Fruit fly (Drosophila melanogaster) whole organism, embryonic: ENCODE results near the gene MED14.
A peak's percentile ranks its signal among the peaks of the same experiment; 100 is the strongest.

Experiments
- Atf-2 ChIP-seq: fragments of 200-800 bp; sonication (Bioruptor generic); optimal IDR thresholded peaks from 2 replicates; lab custom pipeline; 2016; ENCODE audit warnings: missing biosample characterization, missing genetic modification characterization
- CG10979 ChIP-seq: fragments of 200-800 bp; sonication (Bioruptor generic); optimal IDR thresholded peaks from 2 replicates; lab custom pipeline; 2018; ENCODE audit warnings: missing biosample characterization, mild to moderate bottlenecking, missing genetic modification characterization, moderate library complexity
- CG12155 ChIP-seq: fragments of 200-800 bp; sonication (Bioruptor generic); optimal IDR thresholded peaks from 3 replicates; lab custom pipeline; 2016; ENCODE audit warnings: missing biosample characterization, missing genetic modification characterization
- CG12769 ChIP-seq: fragments of 200-800 bp; sonication (Bioruptor generic); optimal IDR thresholded peaks from 2 replicates; lab custom pipeline; 2019; ENCODE audit warnings: missing biosample characterization, mild to moderate bottlenecking, missing genetic modification characterization, moderate library complexity
- CG13287 ChIP-seq: fragments of 200-800 bp; sonication (Bioruptor generic); IDR thresholded peaks from 2 replicates; pipeline ENCODE4 v1.3.6; 2022; ENCODE audit warnings: missing biosample characterization, missing genetic modification characterization; ENCODE audit not compliant: partially characterized antibody
- CG13775 ChIP-seq: fragments of 200-800 bp; sonication (Bioruptor generic); optimal IDR thresholded peaks from 3 replicates; lab custom pipeline; 2017; ENCODE audit warnings: missing biosample characterization, mild to moderate bottlenecking, missing genetic modification characterization
- CG14014 ChIP-seq: fragments of 200-800 bp; sonication (Bioruptor generic); IDR thresholded peaks from 2 replicates; pipeline ENCODE4 v1.3.6; 2022; ENCODE audit warnings: missing biosample characterization, missing genetic modification characterization
- CG14965 ChIP-seq: fragments of 200-800 bp; sonication (Bioruptor generic); optimal IDR thresholded peaks from 2 replicates; lab custom pipeline; 2016; ENCODE audit warnings: missing biosample characterization, missing genetic modification characterization, borderline replicate concordance
- CG15601 ChIP-seq: fragments of 200-800 bp; sonication (Bioruptor generic); optimal IDR thresholded peaks from 3 replicates; lab custom pipeline; 2019; ENCODE audit warnings: missing biosample characterization, mild to moderate bottlenecking, missing genetic modification characterization, moderate library complexity
- CG1603 ChIP-seq: fragments of 200-800 bp; sonication (Bioruptor generic); optimal IDR thresholded peaks from 2 replicates; lab custom pipeline; 2019; ENCODE audit warnings: missing biosample characterization, mild to moderate bottlenecking, missing genetic modification characterization, moderate library complexity
- CG16863 ChIP-seq: fragments of 200-800 bp; sonication (Bioruptor generic); optimal IDR thresholded peaks from 3 replicates; lab custom pipeline; 2016; ENCODE audit warnings: missing biosample characterization, missing genetic modification characterization
- CG17359 ChIP-seq: fragments of 200-800 bp; sonication (Bioruptor generic); optimal IDR thresholded peaks from 3 replicates; lab custom pipeline; 2018; ENCODE audit warnings: missing biosample characterization, mild to moderate bottlenecking, missing genetic modification characterization, moderate library complexity
- CG17802 ChIP-seq: fragments of 200-800 bp; sonication (Bioruptor generic); optimal IDR thresholded peaks from 2 replicates; lab custom pipeline; 2018; ENCODE audit warnings: missing biosample characterization, mild to moderate bottlenecking, missing genetic modification characterization, moderate library complexity
- CG31365 ChIP-seq: fragments of 200-800 bp; sonication (Bioruptor generic); optimal IDR thresholded peaks from 2 replicates; lab custom pipeline; 2018; ENCODE audit warnings: missing biosample characterization, mild to moderate bottlenecking, missing genetic modification characterization
- CG3847 ChIP-seq: fragments of 200-800 bp; sonication (Bioruptor generic); IDR thresholded peaks from 2 replicates; pipeline ENCODE4 v1.3.6; 2022; ENCODE audit warnings: missing biosample characterization, missing genetic modification characterization
- CG3995 ChIP-seq: fragments of 200-800 bp; sonication (Bioruptor generic); optimal IDR thresholded peaks from 3 replicates; lab custom pipeline; 2016; ENCODE audit warnings: missing biosample characterization, missing genetic modification characterization
- CG4360 ChIP-seq: fragments of 200-800 bp; sonication (Bioruptor generic); IDR thresholded peaks from 2 replicates; pipeline ENCODE4 v1.3.6; 2022; ENCODE audit warnings: missing biosample characterization, missing genetic modification characterization
- CG4617 ChIP-seq: fragments of 200-800 bp; sonication (Bioruptor generic); optimal IDR thresholded peaks from 3 replicates; lab custom pipeline; 2016; ENCODE audit warnings: missing biosample characterization, missing genetic modification characterization, borderline replicate concordance
- CG4707 ChIP-seq: fragments of 200-800 bp; sonication (Bioruptor generic); optimal IDR thresholded peaks from 2 replicates; lab custom pipeline; 2018; ENCODE audit warnings: missing biosample characterization, mild to moderate bottlenecking, missing genetic modification characterization, moderate library complexity
- CG6683 ChIP-seq: fragments of 200-800 bp; sonication (Bioruptor generic); optimal IDR thresholded peaks from 2 replicates; lab custom pipeline; 2017; ENCODE audit warnings: missing biosample characterization, mild to moderate bottlenecking, missing genetic modification characterization, missing genetic modification reagents
- CG9215 ChIP-seq: fragments of 200-800 bp; sonication (Bioruptor generic); IDR thresholded peaks from 2 replicates; pipeline ENCODE4 v1.3.6; 2022; ENCODE audit warnings: missing biosample characterization, missing genetic modification characterization
- Dfd ChIP-seq, 2 experiments: fragments of >200 bp; optimal IDR thresholded peaks; 2 replicates each; lab custom pipeline; 2017; ENCODE audit warnings: missing biosample characterization in 2 of 2, missing genetic modification characterization in 2 of 2
- Dll ChIP-seq: fragments of 200-800 bp; sonication (Bioruptor generic); IDR thresholded peaks from 4 replicates; pipeline ENCODE4 v1.3.6; 2022; ENCODE audit warnings: missing biosample characterization, missing genetic modification characterization; ENCODE audit not compliant: partially characterized antibody
- Drgx ChIP-seq: fragments of 200-800 bp; sonication (Bioruptor generic); IDR thresholded peaks from 2 replicates; pipeline ENCODE4 v1.3.6; 2022; ENCODE audit warnings: missing biosample characterization, missing genetic modification characterization
- Gsc ChIP-seq: fragments of 200-800 bp; sonication (Bioruptor generic); IDR thresholded peaks from 2 replicates; pipeline ENCODE4 v1.3.6; 2022; ENCODE audit warnings: missing biosample characterization, missing genetic modification characterization
- H15 ChIP-seq: fragments of 200-800 bp; sonication (Bioruptor generic); IDR thresholded peaks from 3 replicates; pipeline ENCODE4 v1.3.6; 2022; ENCODE audit warnings: missing biosample characterization, missing genetic modification characterization
- HHEX ChIP-seq: fragments of 200-800 bp; sonication (Bioruptor generic); optimal IDR thresholded peaks from 3 replicates; lab custom pipeline; 2017; ENCODE audit warnings: missing biosample characterization, mild to moderate bottlenecking, missing genetic modification characterization, missing genetic modification reagents
- HLHmδ ChIP-seq: fragments of 200-800 bp; sonication (Bioruptor generic); optimal IDR thresholded peaks from 2 replicates; lab custom pipeline; 2018; ENCODE audit warnings: missing biosample characterization, mild to moderate bottlenecking, missing genetic modification characterization, moderate library complexity
- HmgD ChIP-seq: fragments of 200-800 bp; sonication (Bioruptor generic); optimal IDR thresholded peaks from 3 replicates; lab custom pipeline; 2016; ENCODE audit warnings: missing biosample characterization, missing genetic modification characterization
- Nf-YC ChIP-seq: fragments of 200-800 bp; optimal IDR thresholded peaks from 3 replicates; lab custom pipeline; 2019; ENCODE audit warnings: missing biosample characterization, mild to moderate bottlenecking, missing genetic modification characterization, moderate library complexity
- Optix ChIP-seq: fragments of 200-800 bp; sonication (Bioruptor generic); IDR thresholded peaks from 3 replicates; pipeline ENCODE4 v1.3.6; 2022; ENCODE audit warnings: missing biosample characterization, missing genetic modification characterization
- Vsx1 ChIP-seq: fragments of 200-800 bp; sonication (Bioruptor generic); optimal IDR thresholded peaks from 2 replicates; lab custom pipeline; 2017; ENCODE audit warnings: missing biosample characterization, mild to moderate bottlenecking, missing genetic modification characterization, missing genetic modification reagents
- Xbp1 ChIP-seq: fragments of 200-800 bp; sonication (Bioruptor generic); optimal IDR thresholded peaks from 3 replicates; lab custom pipeline; 2016; ENCODE audit warnings: missing biosample characterization, mild to moderate bottlenecking, missing genetic modification characterization
- YL-1 ChIP-seq: fragments of 200-800 bp; sonication (Bioruptor generic); optimal IDR thresholded peaks from 3 replicates; lab custom pipeline; 2017; ENCODE audit warnings: missing biosample characterization, mild to moderate bottlenecking, missing genetic modification characterization
- ase ChIP-seq: fragments of 200-800 bp; sonication (Bioruptor generic); IDR thresholded peaks from 3 replicates; pipeline ENCODE4 v1.3.6; 2022; ENCODE audit warnings: missing biosample characterization, missing genetic modification characterization
- br ChIP-seq: fragments of >200 bp; optimal IDR thresholded peaks from 2 replicates; lab custom pipeline; 2017
- chm ChIP-seq: fragments of 200-800 bp; sonication (Bioruptor generic); IDR thresholded peaks from 2 replicates; pipeline ENCODE4 v1.3.6; 2022; ENCODE audit warnings: missing biosample characterization, missing genetic modification characterization
- dysf ChIP-seq: fragments of 200-800 bp; sonication (Bioruptor generic); IDR thresholded peaks from 3 replicates; pipeline ENCODE4 v1.3.6; 2022; ENCODE audit warnings: missing biosample characterization, missing genetic modification characterization
- emc ChIP-seq: fragments of 200-800 bp; sonication (Bioruptor generic); optimal IDR thresholded peaks from 2 replicates; lab custom pipeline; 2016; ENCODE audit warnings: missing biosample characterization, missing genetic modification characterization
- fd96Cb ChIP-seq: fragments of 200-800 bp; sonication (Bioruptor generic); optimal IDR thresholded peaks from 2 replicates; lab custom pipeline; 2018; ENCODE audit warnings: missing biosample characterization, mild to moderate bottlenecking, missing genetic modification characterization, moderate library complexity
- ftz-f1 ChIP-seq: fragments of 200-800 bp; sonication (Bioruptor generic); optimal IDR thresholded peaks from 2 replicates; lab custom pipeline; 2016; ENCODE audit warnings: missing biosample characterization, missing genetic modification characterization
- gcm ChIP-seq: fragments of 200-800 bp; sonication (Bioruptor generic); optimal IDR thresholded peaks from 2 replicates; lab custom pipeline; 2019; ENCODE audit warnings: missing biosample characterization, mild to moderate bottlenecking, missing genetic modification characterization, moderate library complexity
- hbn ChIP-seq: fragments of 200-800 bp; sonication (Bioruptor generic); IDR thresholded peaks from 2 replicates; pipeline ENCODE4 v1.3.6; 2022; ENCODE audit warnings: missing biosample characterization, missing genetic modification characterization; ENCODE audit not compliant: partially characterized antibody
- mld ChIP-seq: fragments of 200-800 bp; sonication (Bioruptor generic); IDR thresholded peaks from 3 replicates; pipeline ENCODE4 v1.3.6; 2022; ENCODE audit warnings: missing biosample characterization, missing genetic modification characterization; ENCODE audit not compliant: partially characterized antibody
- nau ChIP-seq: fragments of 200-800 bp; sonication (Bioruptor generic); optimal IDR thresholded peaks from 3 replicates; lab custom pipeline; 2017; ENCODE audit warnings: missing biosample characterization, mild to moderate bottlenecking, missing genetic modification characterization, missing genetic modification reagents
- run ChIP-seq: fragments of 200-800 bp; sonication (Bioruptor generic); optimal IDR thresholded peaks from 3 replicates; lab custom pipeline; 2018; ENCODE audit warnings: missing biosample characterization, mild to moderate bottlenecking, missing genetic modification characterization
- tll ChIP-seq, 2 experiments: fragments of 200-800 bp in 1 of 2; fragments of >200 bp in 1 of 2; sonication (Bioruptor generic) in 1 of 2; optimal IDR thresholded peaks; 2 replicates each; lab custom pipeline; 2017 to 2019; ENCODE audit warnings: missing biosample characterization in 2 of 2, missing genetic modification characterization in 2 of 2, mild to moderate bottlenecking in 1 of 2, moderate library complexity in 1 of 2
- unc-4 ChIP-seq: fragments of 200-800 bp; sonication (Bioruptor generic); IDR thresholded peaks from 2 replicates; pipeline ENCODE4 v1.3.6; 2022; ENCODE audit warnings: missing biosample characterization, missing genetic modification characterization; ENCODE audit not compliant: partially characterized antibody
- zen ChIP-seq: fragments of 200-800 bp; sonication (Bioruptor generic); optimal IDR thresholded peaks from 3 replicates; lab custom pipeline; 2018; ENCODE audit warnings: missing biosample characterization, mild to moderate bottlenecking, missing genetic modification characterization, moderate library complexity

MED14 gene

dm6 chr3L:545512-546161, 47.4 kb upstream of the MED14 start:
- TF ChIP-seq HmgD (GFP tag; lab: Kevin White, UChicago) (no peak), Atf-2 (GFP tag; lab: Kevin White, UChicago) (peak; percentile 37), br (lab: Kevin White, UChicago) (no peak), YL-1 (GFP tag; lab: Kevin White, UChicago) (no peak), CG16863 (peak; percentile 28), CG3995 (GFP tag; lab: Kevin White, UChicago) (peak; percentile 34), Nf-YC (no peak), CG13775 (GFP tag; lab: Kevin White, UChicago) (peak; percentile 27), chm (no peak), CG10979 (tag; lab: Kevin White, UChicago) (peak; percentile 25), Optix (GFP tag; lab: Robert Waterston, UW) (0 out of 3 replicates have a peak, but pooled peaks have one; percentile 10), CG4707 (GFP tag; lab: Kevin White, UChicago) (no peak), CG14965 (GFP tag; lab: Kevin White, UChicago) (no peak), Dfd (GFP tag; optimal IDR thresholded peaks at IDR 0.05; lab: Kevin White, UChicago) (no peak), Dll (no peak), Gsc (GFP tag; lab: Robert Waterston, UW) (no peak), CG4360 (GFP tag; lab: Robert Waterston, UW) (peak; percentile 43; the same call in 1 of the 2 replicates), CG1603 (tag; lab: Kevin White, UChicago) (peak; percentile 59), CG4617 (GFP tag; lab: Kevin White, UChicago) (no peak), Xbp1 (GFP tag; lab: Kevin White, UChicago) (peak; percentile 74), run (tag; lab: Kevin White, UChicago) (no peak), ase (GFP tag; lab: Robert Waterston, UW) (peak; percentile 58; the same call in 1 of the 3 replicates), CG17359 (peak; percentile 61), hbn (GFP tag; lab: Robert Waterston, UW) (no peak), mld (no peak), HLHmδ (GFP tag; lab: Kevin White, UChicago) (no peak), fd96Cb (tag; lab: Kevin White, UChicago) (peak; percentile 37), unc-4 (GFP tag; lab: Robert Waterston, UW) (no peak), CG9215 (peak; percentile 62; the same call in 1 of the 2 replicates), zen (tag; lab: Kevin White, UChicago) (peak; percentile 2), CG12769 (tag; lab: Kevin White, UChicago) (peak; percentile 92), H15 (0 out of 3 replicates have a peak, but pooled peaks have one; percentile 55), CG6683 (peak; percentile 49), emc (GFP tag; lab: Kevin White, UChicago) (peak; percentile 10), CG15601 (no peak), Drgx (peak; percentile 72), Vsx1 (GFP tag; lab: Kevin White, UChicago) (no peak), CG12155 (GFP tag; lab: Kevin White, UChicago) (peak; percentile 60), ftz-f1 (GFP tag; lab: Kevin White, UChicago) (no peak), CG31365 (tag; lab: Kevin White, UChicago) (peak; percentile 28), dysf (GFP tag; lab: Robert Waterston, UW) (peak; percentile 80), CG3847 (GFP tag; lab: Robert Waterston, UW) (peak; percentile 67), tll (GFP tag; optimal IDR thresholded peaks at IDR 0.05; lab: Kevin White, UChicago) (no peak), CG17802 (tag; lab: Kevin White, UChicago) (no peak), CG14014 (GFP tag; lab: Robert Waterston, UW) (peak; percentile 77), gcm (GFP tag; lab: Kevin White, UChicago) (no peak), HHEX (GFP tag; lab: Kevin White, UChicago) (peak; percentile 67), nau (GFP tag; lab: Kevin White, UChicago) (peak; percentile 23), CG13287 (GFP tag; lab: Robert Waterston, UW) (no peak)
